Worm (Caenorhabditis elegans): ENCODE measurements around the gene F46B6.12.

Gene F46B6.12

ce11 chrV:9799076-9799475, 23.4 kb upstream of the F46B6.12 start, which contains the start of gene F46B6.13:
Gene F46B6.13, minus strand, starts transcription at chrV:9799176.
- no peak for TF ChIP-seq zip-8 (tag; optimal IDR thresholded peaks at IDR 0.05)
- no peak for TF ChIP-seq ceh-83 (GFP tag; optimal IDR thresholded peaks at IDR 0.05)
- TF ChIP-seq lsy-2 (tag; optimal IDR thresholded peaks at IDR 0.05): no peak
- no peak for TF ChIP-seq cnd-1 (tag; optimal IDR thresholded peaks at IDR 0.05)
- no peak for TF ChIP-seq nhr-12 (tag; optimal IDR thresholded peaks at IDR 0.05)
- TF ChIP-seq ham-2 (GFP tag; optimal IDR thresholded peaks at IDR 0.05): no peak
- no peak for TF ChIP-seq ces-1 (GFP tag; optimal IDR thresholded peaks at IDR 0.05)
- no peak for TF ChIP-seq ceh-43 (GFP tag; optimal IDR thresholded peaks at IDR 0.05)
- no peak for TF ChIP-seq flh-1 (GFP tag; optimal IDR thresholded peaks at IDR 0.05)
- TF ChIP-seq sem-2 (GFP tag; optimal IDR thresholded peaks at IDR 0.05): no peak
- TF ChIP-seq pha-4 (tag; optimal IDR thresholded peaks at IDR 0.05): no peak
- TF ChIP-seq snpc-4 (tag; optimal IDR thresholded peaks at IDR 0.05): no peak
- TF ChIP-seq elt-1 (tag; optimal IDR thresholded peaks at IDR 0.05; ENCODE audit: borderline replicate concordance, insufficient read depth): no peak

- TF ChIP-seq elt-3 (tag; optimal IDR thresholded peaks at IDR 0.05) (no peak), ceh-83 (GFP tag; optimal IDR thresholded peaks at IDR 0.05) (no peak), nhr-76 (tag; optimal IDR thresholded peaks at IDR 0.05) (no peak), bed-3 (GFP tag; optimal IDR thresholded peaks at IDR 0.05) (no peak), mab-5 (tag; optimal IDR thresholded peaks at IDR 0.05) (no peak), sem-2 (GFP tag; optimal IDR thresholded peaks at IDR 0.05) (no peak), ham-2 (GFP tag; optimal IDR thresholded peaks at IDR 0.05) (no peak), M03D4.4 (tag; optimal IDR thresholded peaks at IDR 0.05) (no peak), ceh-43 (GFP tag; optimal IDR thresholded peaks at IDR 0.05) (no peak), flh-1 (GFP tag; optimal IDR thresholded peaks at IDR 0.05) (no peak), zip-8 (tag; optimal IDR thresholded peaks at IDR 0.05) (no peak), mls-2 (tag; optimal IDR thresholded peaks at IDR 0.05) (no peak), nhr-28 (tag; optimal IDR thresholded peaks at IDR 0.05) (no peak)
These were observed 22.6 kb upstream of the F46B6.12 start for ce11 chrV:9798212-9798611.

ce11 chrV:9796562-9796961, 20.9 kb upstream of the F46B6.12 start, which contains the start of gene F46B6.9:
Gene F46B6.9, plus strand, starts transcription at chrV:9796862.
- TF ChIP-seq unc-62 (GFP tag; optimal IDR thresholded peaks at IDR 0.05) (no peak), unc-120 (tag; optimal IDR thresholded peaks at IDR 0.05; ENCODE audit: poor library complexity, severe bottlenecking) (no peak), unc-39 (tag; optimal IDR thresholded peaks at IDR 0.05) (no peak), drap-1 (GFP tag; optimal IDR thresholded peaks at IDR 0.05) (no peak), sptf-1 (tag; optimal IDR thresholded peaks at IDR 0.05) (no peak), elt-1 (tag; optimal IDR thresholded peaks at IDR 0.05; ENCODE audit: borderline replicate concordance, insufficient read depth) (no peak), flh-1 (GFP tag; optimal IDR thresholded peaks at IDR 0.05) (no peak), nhr-76 (tag; optimal IDR thresholded peaks at IDR 0.05) (no peak), mls-2 (tag; optimal IDR thresholded peaks at IDR 0.05) (no peak), ceh-43 (GFP tag; optimal IDR thresholded peaks at IDR 0.05) (no peak)

ce11 chrV:9796002-9796401, 20.4 kb upstream of the F46B6.12 start:
- peak; percentile 17 for TF ChIP-seq ces-1 (GFP tag; optimal IDR thresholded peaks at IDR 0.05)
- no peak for TF ChIP-seq elt-3 (tag; optimal IDR thresholded peaks at IDR 0.05)

- TF ChIP-seq nhr-2 (tag; optimal IDR thresholded peaks at IDR 0.05) (no peak), mls-2 (tag; optimal IDR thresholded peaks at IDR 0.05) (no peak), ceh-83 (GFP tag; optimal IDR thresholded peaks at IDR 0.05) (no peak), M03D4.4 (tag; optimal IDR thresholded peaks at IDR 0.05) (no peak), nhr-237 (tag; optimal IDR thresholded peaks at IDR 0.05) (no peak), cnd-1 (tag; optimal IDR thresholded peaks at IDR 0.05) (no peak), mep-1 (tag; optimal IDR thresholded peaks at IDR 0.05) (no peak), unc-39 (tag; optimal IDR thresholded peaks at IDR 0.05) (no peak), hlh-1 (tag; optimal IDR thresholded peaks at IDR 0.05) (no peak)
These were observed 19.4 kb upstream of the F46B6.12 start for ce11 chrV:9794997-9795396.

- TF ChIP-seq blmp-1 (tag; optimal IDR thresholded peaks at IDR 0.05) (no peak), lsy-2 (tag; optimal IDR thresholded peaks at IDR 0.05) (no peak), mab-5 (tag; optimal IDR thresholded peaks at IDR 0.05) (no peak), lin-32 (GFP tag; optimal IDR thresholded peaks at IDR 0.05) (no peak), ztf-11 (tag; optimal IDR thresholded peaks at IDR 0.05) (no peak), nhr-76 (tag; optimal IDR thresholded peaks at IDR 0.05) (no peak), nhr-28 (tag; optimal IDR thresholded peaks at IDR 0.05) (no peak), unc-120 (tag; optimal IDR thresholded peaks at IDR 0.05; ENCODE audit: poor library complexity, severe bottlenecking) (no peak)
These were observed 15.7 kb upstream of the F46B6.12 start, which contains the start of gene lipl-2 for ce11 chrV:9791332-9791731. Gene lipl-2, plus strand, starts transcription at chrV:9791567.
